Worm (Caenorhabditis elegans): ENCODE measurements around the gene Y71H2B.8.
"Not testable (repeated sequence)": the region's sequence is repeated elsewhere in the genome, so short reads cannot be mapped to it uniquely, and the experiment has no call there.

Y71H2B.8 gene

DNA sequence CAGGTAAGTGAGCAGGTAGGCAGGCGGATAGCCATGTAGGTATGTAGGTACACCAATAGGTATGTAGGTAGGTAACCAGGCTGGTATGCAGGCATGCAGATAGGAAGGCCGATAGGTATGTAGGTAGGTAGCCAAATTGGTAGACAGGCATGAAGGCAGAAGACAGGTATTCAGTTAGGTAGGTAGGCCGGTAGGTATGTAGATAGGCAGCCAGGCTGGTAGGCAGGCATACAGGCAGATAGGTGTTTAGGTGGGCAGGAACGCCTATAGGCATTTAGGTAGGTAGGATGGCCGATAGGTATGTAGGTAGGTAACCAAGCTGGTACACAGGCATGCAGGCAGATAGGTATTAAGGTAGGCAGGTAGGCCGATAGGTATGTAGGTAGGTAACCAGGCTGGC is 18.3 kb upstream of the Y71H2B.8 start:
- TF ChIP-seq nhr-6 (tag; optimal IDR thresholded peaks at IDR 0.05) (no peak), nhr-237 (tag; optimal IDR thresholded peaks at IDR 0.05) (no peak), alr-1 (tag; optimal IDR thresholded peaks at IDR 0.05) (no peak), R02D3.7 (tag; optimal IDR thresholded peaks at IDR 0.05) (no peak)

DNA sequence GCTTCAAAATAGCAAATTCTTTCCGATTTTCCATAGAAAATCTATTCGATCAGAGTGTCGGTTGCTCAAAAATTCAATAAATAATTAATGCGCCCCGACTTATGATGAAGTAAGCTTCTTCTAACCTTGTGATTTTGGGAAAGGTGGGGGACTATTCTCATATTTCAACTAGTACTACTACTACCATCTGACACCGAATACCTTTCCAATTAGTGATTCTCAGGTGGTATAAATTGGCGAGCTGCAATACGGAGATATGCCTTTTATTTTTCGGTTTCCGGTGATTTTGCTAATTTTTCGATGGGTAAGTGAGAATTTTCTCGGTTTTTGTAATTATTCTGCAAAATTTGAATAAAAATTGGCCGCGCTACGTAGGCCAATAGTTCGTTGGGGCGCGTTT is 17.7 kb upstream of the Y71H2B.8 start, which contains the start of gene nhr-239:
TSS of gene nhr-239 (plus strand) at position 301 of the 400 bp plus-strand sequence.
- TF ChIP-seq ZK546.5 (tag; optimal IDR thresholded peaks at IDR 0.05) (no peak), elt-1 (tag; optimal IDR thresholded peaks at IDR 0.05) (no peak), F13H6.1 (tag; optimal IDR thresholded peaks at IDR 0.05) (no peak), mdl-1 (tag; optimal IDR thresholded peaks at IDR 0.05) (no peak), ama-1 (optimal IDR thresholded peaks at IDR 0.05) (no peak), nhr-11 (tag; optimal IDR thresholded peaks at IDR 0.05) (no peak), ztf-11 (tag; optimal IDR thresholded peaks at IDR 0.05) (no peak), unc-62 (GFP tag; optimal IDR thresholded peaks at IDR 0.05) (no peak), ztf-4 (tag; optimal IDR thresholded peaks at IDR 0.05) (no peak), zag-1 (tag; optimal IDR thresholded peaks at IDR 0.05) (no peak)

DNA sequence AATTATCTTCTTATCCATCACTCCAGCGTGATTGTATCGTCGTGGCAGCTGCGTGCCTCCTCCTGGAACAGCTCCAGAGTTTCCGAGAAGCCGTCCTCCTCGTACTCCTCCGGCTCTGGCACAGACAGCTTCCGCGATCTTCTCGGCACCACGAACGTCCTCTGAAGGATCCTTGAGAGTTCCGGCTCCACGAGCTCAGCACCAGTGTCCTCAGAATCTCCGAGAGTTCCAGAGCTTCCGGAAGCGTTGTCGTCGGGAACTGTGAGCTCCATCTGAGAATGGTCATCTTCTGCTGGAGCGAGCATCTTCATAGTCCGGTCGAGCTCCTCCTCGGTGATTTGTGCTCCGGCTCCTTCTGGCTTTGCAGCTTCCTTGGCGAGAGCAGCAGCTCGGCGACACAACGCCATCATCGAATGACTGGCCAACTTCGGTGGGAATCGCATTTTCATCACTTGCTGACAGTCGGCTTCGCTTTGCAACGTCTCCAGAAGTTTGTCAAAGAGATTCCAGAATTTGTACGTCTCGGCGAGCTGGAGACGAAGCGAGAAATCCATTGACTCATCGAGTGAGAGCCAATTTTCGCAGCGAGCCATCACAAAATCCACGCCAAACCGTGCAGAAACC is 15.9 kb upstream of the Y71H2B.8 start:
- TF ChIP-seq R02D3.7 (tag; optimal IDR thresholded peaks at IDR 0.05): no peak
- TF ChIP-seq sma-3 (GFP tag; optimal IDR thresholded peaks at IDR 0.05): no peak
- no peak for TF ChIP-seq ceh-82 (tag; optimal IDR thresholded peaks at IDR 0.05)
- TF ChIP-seq nhr-6 (tag; optimal IDR thresholded peaks at IDR 0.05): no peak
- no peak for TF ChIP-seq skn-1 (tag; optimal IDR thresholded peaks at IDR 0.05)
- TF ChIP-seq ztf-4 (tag; optimal IDR thresholded peaks at IDR 0.05): no peak
- TF ChIP-seq snpc-4 (tag; optimal IDR thresholded peaks at IDR 0.05): no peak
- TF ChIP-seq nhr-12 (tag; optimal IDR thresholded peaks at IDR 0.05): no peak
- no peak for TF ChIP-seq dmd-4 (tag; optimal IDR thresholded peaks at IDR 0.05)
- TF ChIP-seq nhr-237 (tag; optimal IDR thresholded peaks at IDR 0.05): no peak
- no peak for TF ChIP-seq fos-1 (tag; optimal IDR thresholded peaks at IDR 0.05)
- TF ChIP-seq lin-39 (tag; optimal IDR thresholded peaks at IDR 0.05): no peak
- no peak for TF ChIP-seq elt-1 (tag; optimal IDR thresholded peaks at IDR 0.05)
- no peak for TF ChIP-seq sem-4 (tag; optimal IDR thresholded peaks at IDR 0.05)
- TF ChIP-seq mab-5 (tag; optimal IDR thresholded peaks at IDR 0.05): no peak
- no peak for TF ChIP-seq ama-1 (optimal IDR thresholded peaks at IDR 0.05)
- no peak for TF ChIP-seq gmeb-1 (tag; optimal IDR thresholded peaks at IDR 0.05)
- TF ChIP-seq zag-1 (tag; optimal IDR thresholded peaks at IDR 0.05): no peak
- TF ChIP-seq nhr-23 (tag; optimal IDR thresholded peaks at IDR 0.05): no peak
- TF ChIP-seq nhr-25 (tag; optimal IDR thresholded peaks at IDR 0.05): no peak

- TF ChIP-seq dmd-4, lin-39, nhr-12 (tag; optimal IDR thresholded peaks at IDR 0.05): not testable (repeated sequence)
Observed at ce11 chrIII:2563883-2564282, 15.2 kb upstream of the Y71H2B.8 start, which contains the start of gene Y54F10AM.11. Gene Y54F10AM.11, minus strand, starts transcription at chrIII:2563983.

- no peak for TF ChIP-seq lsy-2 (tag; optimal IDR thresholded peaks at IDR 0.05)
- no peak for TF ChIP-seq ztf-1 (GFP tag; conservative IDR thresholded peaks at IDR 0.05)
- no peak for TF ChIP-seq nhr-25 (tag; optimal IDR thresholded peaks at IDR 0.05)
- no peak for TF ChIP-seq nhr-12 (tag; optimal IDR thresholded peaks at IDR 0.05)
- TF ChIP-seq nhr-129 (tag; optimal IDR thresholded peaks at IDR 0.05): no peak
- no peak for TF ChIP-seq nhr-23 (tag; optimal IDR thresholded peaks at IDR 0.05)
- TF ChIP-seq mdl-1 (tag; optimal IDR thresholded peaks at IDR 0.05): no peak
- TF ChIP-seq ama-1 (optimal IDR thresholded peaks at IDR 0.05): no peak
- TF ChIP-seq nhr-11 (tag; optimal IDR thresholded peaks at IDR 0.05): no peak
- TF ChIP-seq ztf-4 (tag; optimal IDR thresholded peaks at IDR 0.05): no peak
- no peak for TF ChIP-seq dmd-4 (tag; optimal IDR thresholded peaks at IDR 0.05)
- TF ChIP-seq R02D3.7 (tag; optimal IDR thresholded peaks at IDR 0.05): no peak
- TF ChIP-seq blmp-1 (tag; optimal IDR thresholded peaks at IDR 0.05; ENCODE audit: insufficient read depth): no peak
- TF ChIP-seq aly-2 (tag; optimal IDR thresholded peaks at IDR 0.05): no peak
- no peak for TF ChIP-seq elt-3 (tag; optimal IDR thresholded peaks at IDR 0.05)
- TF ChIP-seq zag-1 (tag; optimal IDR thresholded peaks at IDR 0.05): no peak
- no peak for TF ChIP-seq snpc-4 (tag; optimal IDR thresholded peaks at IDR 0.05)
- TF ChIP-seq ztf-11 (tag; optimal IDR thresholded peaks at IDR 0.05): no peak
Observed at ce11 chrIII:2571447-2571846, 7.6 kb upstream of the Y71H2B.8 start, which contains the start of gene Y54F10AR.2. Gene Y54F10AR.2, minus strand, starts transcription at chrIII:2571547.
